Worm (Caenorhabditis elegans): ENCODE results near the gene ZK899.1.

- no peak for TF ChIP-seq tbx-7 (tag; optimal IDR thresholded peaks at IDR 0.05)
- TF ChIP-seq pha-4 (tag; optimal IDR thresholded peaks at IDR 0.05) = no peak
- no peak for TF ChIP-seq ama-1 (optimal IDR thresholded peaks at IDR 0.05)
- no peak for TF ChIP-seq elt-2 (tag; optimal IDR thresholded peaks at IDR 0.05)
- no peak for TF ChIP-seq ceh-34 (tag; optimal IDR thresholded peaks at IDR 0.05)
- TF ChIP-seq madf-2 (tag; optimal IDR thresholded peaks at IDR 0.05) = no peak
- TF ChIP-seq K09A11.1 (tag; optimal IDR thresholded peaks at IDR 0.05; ENCODE audit: insufficient read depth) = no peak
- no peak for TF ChIP-seq fkh-10 (GFP tag; optimal IDR thresholded peaks at IDR 0.05)
- no peak for TF ChIP-seq pros-1 (tag; optimal IDR thresholded peaks at IDR 0.05)
- TF ChIP-seq hlh-15 (tag; optimal IDR thresholded peaks at IDR 0.05) = no peak
- TF ChIP-seq rnt-1 (tag; optimal IDR thresholded peaks at IDR 0.05) = no peak
Observed at ce11 chrX:9411675-9412074, 34.8 kb upstream of the ZK899.1 start.
